Worm (Caenorhabditis elegans): Measurements from ENCODE around the gene scc-3.

The scc-3 gene

ce11 chrV:12780248-12780647, 16.5 kb downstream of the scc-3 start:
- TF ChIP-seq dao-5 (tag; optimal IDR thresholded peaks at IDR 0.05) = peak; percentile 61
- peak; percentile 29 for TF ChIP-seq him-1 (tag; optimal IDR thresholded peaks at IDR 0.05)
- TF ChIP-seq W03F9.2 (tag; optimal IDR thresholded peaks at IDR 0.05) = no peak

ce11 chrV:12784861-12785260, 21.1 kb downstream of the scc-3 start, which contains the start of gene sre-20:
TSS of gene sre-20 (minus strand) at chrV:12784961.
- TF ChIP-seq W03F9.2 (tag; optimal IDR thresholded peaks at IDR 0.05) (no peak), him-1 (tag; optimal IDR thresholded peaks at IDR 0.05) (no peak), dao-5 (tag; optimal IDR thresholded peaks at IDR 0.05) (no peak)

- TF ChIP-seq him-1 (tag; optimal IDR thresholded peaks at IDR 0.05) = no peak
- TF ChIP-seq dao-5 (tag; optimal IDR thresholded peaks at IDR 0.05) = no peak
Observed at ce11 chrV:12786340-12786739, 22.6 kb downstream of the scc-3 start.

ce11 chrV:12787026-12787425, 23.3 kb downstream of the scc-3 start, which contains the start of gene fkb-4:
TSS of gene fkb-4 (minus strand) at chrV:12787126.
- no peak for TF ChIP-seq W03F9.2 (tag; optimal IDR thresholded peaks at IDR 0.05)
- TF ChIP-seq him-1 (tag; optimal IDR thresholded peaks at IDR 0.05) = no peak
- no peak for TF ChIP-seq dao-5 (tag; optimal IDR thresholded peaks at IDR 0.05)

- no peak for TF ChIP-seq him-1 (tag; optimal IDR thresholded peaks at IDR 0.05)
- no peak for TF ChIP-seq W03F9.2 (tag; optimal IDR thresholded peaks at IDR 0.05)
- no peak for TF ChIP-seq dao-5 (tag; optimal IDR thresholded peaks at IDR 0.05)
Observed at ce11 chrV:12788451-12788850, 24.7 kb downstream of the scc-3 start, which contains the start of gene srbc-44. TSS of gene srbc-44 (minus strand) at chrV:12788551.

DNA sequence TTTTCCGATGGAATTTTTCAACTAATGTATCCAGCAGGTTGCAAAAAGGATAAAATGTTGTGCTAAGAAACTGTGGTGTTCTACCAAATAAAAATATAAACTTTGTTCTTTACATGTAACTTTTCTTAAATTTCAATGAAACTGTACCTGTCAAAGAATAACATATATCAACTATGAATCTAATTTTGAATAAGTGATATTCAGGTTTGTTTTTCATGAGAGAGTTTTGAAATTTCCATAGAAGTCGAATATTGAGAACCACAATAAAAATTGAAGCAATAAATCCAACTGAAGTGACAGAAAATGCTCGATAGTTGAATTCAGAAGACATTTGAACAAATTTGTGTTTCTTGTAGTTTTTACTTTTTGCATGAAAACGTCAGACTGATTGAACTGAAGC, 26.4 kb downstream of the scc-3 start, which contains the start of gene srbc-43:
Gene srbc-43 (minus strand): TSS at position 331 of the 400 bp plus-strand sequence.
- TF ChIP-seq dao-5 (tag; optimal IDR thresholded peaks at IDR 0.05) (no peak), W03F9.2 (tag; optimal IDR thresholded peaks at IDR 0.05) (no peak), him-1 (tag; optimal IDR thresholded peaks at IDR 0.05) (no peak)

- no peak for TF ChIP-seq dao-5 (tag; optimal IDR thresholded peaks at IDR 0.05)
- no peak for TF ChIP-seq W03F9.2 (tag; optimal IDR thresholded peaks at IDR 0.05)
- TF ChIP-seq him-1 (tag; optimal IDR thresholded peaks at IDR 0.05) = no peak
Observed at ce11 chrV:12792752-12793151, 29.0 kb downstream of the scc-3 start, which contains the start of gene ugt-5. TSS of gene ugt-5 (minus strand) at chrV:12792965.

- TF ChIP-seq dao-5 (tag; optimal IDR thresholded peaks at IDR 0.05) = no peak
- TF ChIP-seq him-1 (tag; optimal IDR thresholded peaks at IDR 0.05) = no peak
- TF ChIP-seq W03F9.2 (tag; optimal IDR thresholded peaks at IDR 0.05) = no peak
Observed at ce11 chrV:12795196-12795595, 31.5 kb downstream of the scc-3 start, which contains the start of gene ugt-4. TSS of gene ugt-4 (minus strand) at chrV:12795336.

- TF ChIP-seq dao-5 (tag; optimal IDR thresholded peaks at IDR 0.05) (no peak), W03F9.2 (tag; optimal IDR thresholded peaks at IDR 0.05) (no peak), him-1 (tag; optimal IDR thresholded peaks at IDR 0.05) (no peak)
Observed at ce11 chrV:12795927-12796326, 32.2 kb downstream of the scc-3 start.

ce11 chrV:12796908-12797490, 33.3 kb downstream of the scc-3 start:
- TF ChIP-seq W03F9.2 (tag; optimal IDR thresholded peaks at IDR 0.05) (no peak), dao-5 (tag; optimal IDR thresholded peaks at IDR 0.05) (no peak), him-1 (tag; optimal IDR thresholded peaks at IDR 0.05) (no peak)

- TF ChIP-seq dao-5 (tag; optimal IDR thresholded peaks at IDR 0.05) (no peak), W03F9.2 (tag; optimal IDR thresholded peaks at IDR 0.05) (no peak), him-1 (tag; optimal IDR thresholded peaks at IDR 0.05) (no peak)
Observed at ce11 chrV:12797992-12798391, 34.2 kb downstream of the scc-3 start, which contains the start of gene ugt-6. TSS of gene ugt-6 (minus strand) at chrV:12798224.

- TF ChIP-seq dao-5 (tag; optimal IDR thresholded peaks at IDR 0.05) = no peak
- no peak for TF ChIP-seq him-1 (tag; optimal IDR thresholded peaks at IDR 0.05)
- TF ChIP-seq W03F9.2 (tag; optimal IDR thresholded peaks at IDR 0.05) = no peak
Observed at ce11 chrV:12800171-12800570, 36.4 kb downstream of the scc-3 start, which contains the start of gene ugt-3. TSS of gene ugt-3 (minus strand) at chrV:12800271.

DNA sequence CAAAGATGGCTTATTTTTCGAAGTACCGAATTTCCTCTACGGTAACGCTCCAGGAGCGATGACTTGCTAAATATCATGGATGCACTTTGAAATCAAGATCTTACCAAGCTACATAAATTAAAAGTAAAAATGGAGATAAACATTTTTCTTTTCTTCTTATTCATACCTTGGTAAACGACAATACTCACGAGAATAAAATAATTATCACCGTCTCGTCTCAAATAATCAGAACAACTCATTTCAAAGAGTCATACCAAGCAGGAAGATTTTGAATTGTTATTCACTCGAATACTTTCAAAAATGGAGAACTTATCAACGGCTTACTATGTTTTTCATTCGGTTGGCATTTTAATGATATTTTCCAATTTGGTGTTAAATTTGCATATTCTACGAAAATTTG, 39.5 kb downstream of the scc-3 start, which contains the start of gene srbc-45:
Gene srbc-45 (plus strand): TSS at position 301 of the 400 bp plus-strand sequence.
- TF ChIP-seq dao-5 (tag; optimal IDR thresholded peaks at IDR 0.05) (no peak), W03F9.2 (tag; optimal IDR thresholded peaks at IDR 0.05) (no peak), him-1 (tag; optimal IDR thresholded peaks at IDR 0.05) (no peak)

- TF ChIP-seq W03F9.2 (tag; optimal IDR thresholded peaks at IDR 0.05) (no peak), him-1 (tag; optimal IDR thresholded peaks at IDR 0.05) (no peak), dao-5 (tag; optimal IDR thresholded peaks at IDR 0.05) (no peak)
Observed at ce11 chrV:12806190-12806589, 42.4 kb downstream of the scc-3 start, which contains the start of gene ZC443.7. TSS of gene ZC443.7 (plus strand) at chrV:12806490.
